Worm (Caenorhabditis elegans): ENCODE measurements around the gene srg-42.

DNA sequence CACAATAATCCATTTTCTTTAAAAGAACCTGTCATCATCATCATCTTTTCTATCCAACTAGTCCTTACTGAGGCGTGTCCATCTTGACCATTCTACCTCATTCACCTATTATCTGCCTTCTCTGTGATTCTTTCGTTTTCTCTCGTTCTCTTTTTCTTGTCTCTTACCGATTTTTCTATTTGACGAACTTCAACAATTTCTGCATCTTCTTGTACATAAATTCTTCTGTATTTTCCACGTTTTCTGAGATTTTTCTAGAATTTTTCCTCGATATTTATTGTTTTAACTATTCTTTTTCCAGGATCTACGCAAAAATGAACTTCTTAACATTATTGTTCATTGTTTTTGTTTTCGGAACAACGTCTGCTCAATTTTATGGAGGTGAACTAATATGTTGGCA, 25.1 kb upstream of the srg-42 start, which contains the start of gene cnc-10:
- TF ChIP-seq unc-39 (tag; optimal IDR thresholded peaks at IDR 0.05), result no peak
- TF ChIP-seq Y5F2A.4 (GFP tag; optimal IDR thresholded peaks at IDR 0.05), result no peak
- TF ChIP-seq nhr-28 (tag; optimal IDR thresholded peaks at IDR 0.05), result no peak
